Fruit fly (Drosophila melanogaster) whole organism, pupa: ENCODE results near the gene VhaAC39-1.

Experiments used
- CG13204 ChIP-seq: fragments of 200-800 bp; sonication (Bioruptor generic); optimal IDR thresholded peaks from 2 replicates; lab custom pipeline; 2018; ENCODE audit warnings: missing biosample characterization, mild to moderate bottlenecking, missing genetic modification characterization, moderate library complexity
- Pif1A ChIP-seq: fragments of 200-800 bp; sonication (Bioruptor generic); optimal IDR thresholded peaks from 3 replicates; lab custom pipeline; 2016; ENCODE audit warnings: missing biosample characterization, missing genetic modification characterization

DNA sequence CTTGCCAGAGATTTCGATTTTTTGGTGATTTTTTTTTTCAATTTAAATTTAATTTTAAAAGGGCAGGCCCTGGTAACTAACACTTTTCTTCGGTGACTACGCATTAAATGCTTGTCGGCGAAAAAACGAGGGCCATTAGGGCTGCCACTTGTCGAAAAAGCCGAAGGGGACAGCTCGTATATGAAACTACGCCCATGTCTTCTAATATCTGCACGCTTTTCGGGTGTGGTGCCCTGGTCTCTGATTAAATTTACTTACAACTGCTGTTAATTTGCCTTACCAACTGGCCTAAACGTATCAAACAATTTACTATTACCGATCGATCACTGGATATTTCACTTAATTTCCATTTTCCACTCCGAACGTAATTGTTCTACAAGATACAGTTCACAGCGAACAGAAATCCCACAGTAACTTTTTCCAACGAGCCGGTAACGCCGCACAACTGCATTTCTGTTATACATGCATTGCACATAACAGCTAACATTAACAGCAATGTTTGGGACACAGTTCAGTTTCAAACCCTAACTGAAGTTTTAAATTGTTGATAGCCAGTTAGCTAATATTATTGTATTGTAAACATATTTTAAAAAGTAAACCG, 18.1 kb upstream of the VhaAC39-1 start:
- TF ChIP-seq Pif1A (GFP tag; lab: Kevin White, UChicago) (no peak), CG13204 (GFP tag; lab: Kevin White, UChicago) (no peak)
